Worm (Caenorhabditis elegans) whole organism, late embryonic: Measurements from ENCODE around the gene col-165.

Experiments used
- C08G9.2 ChIP-seq: sonication (generic microtip); optimal IDR thresholded peaks from 2 replicates; lab custom pipeline; 2016; ENCODE audit warnings: mild to moderate bottlenecking, missing genetic modification characterization, moderate library complexity, missing compliant biosample characterization
- K02D7.2 ChIP-seq: sonication (generic microtip); optimal IDR thresholded peaks from 2 replicates; lab custom pipeline; 2017; ENCODE audit warnings: mild to moderate bottlenecking, missing genetic modification characterization, missing compliant biosample characterization
- K09A11.1 ChIP-seq: sonication (generic microtip); optimal IDR thresholded peaks from 2 replicates; lab custom pipeline; 2017; ENCODE audit warnings: antibody characterized with exemption, mild to moderate bottlenecking, missing genetic modification characterization, missing compliant biosample characterization; ENCODE audit not compliant: insufficient read depth
- Y22D7AL.16 ChIP-seq: sonication (generic microtip); optimal IDR thresholded peaks from 2 replicates; lab custom pipeline; 2016; ENCODE audit warnings: missing genetic modification characterization, missing compliant biosample characterization
- ama-1 ChIP-seq: fragments of 150-350 bp; optimal IDR thresholded peaks from 2 replicates; lab custom pipeline; 2014
- ceh-14 ChIP-seq: sonication (generic microtip); optimal IDR thresholded peaks from 2 replicates; lab custom pipeline; 2016; ENCODE audit warnings: missing genotype, missing genetic modification characterization, missing compliant biosample characterization
- ceh-18 ChIP-seq: sonication (generic microtip); optimal IDR thresholded peaks from 2 replicates; lab custom pipeline; 2016; ENCODE audit warnings: missing genetic modification characterization, missing compliant biosample characterization
- ceh-2 ChIP-seq: sonication (generic microtip); optimal IDR thresholded peaks from 2 replicates; lab custom pipeline; 2016; ENCODE audit warnings: missing genotype, missing genetic modification characterization, missing compliant biosample characterization
- ceh-24 ChIP-seq: sonication (generic microtip); optimal IDR thresholded peaks from 2 replicates; lab custom pipeline; 2016; ENCODE audit warnings: mild to moderate bottlenecking, missing genetic modification characterization, missing compliant biosample characterization
- ceh-34 ChIP-seq: sonication (generic microtip); optimal IDR thresholded peaks from 2 replicates; lab custom pipeline; 2016; ENCODE audit warnings: mild to moderate bottlenecking, missing genetic modification characterization, missing compliant biosample characterization
- ceh-45 ChIP-seq: fragments of 200-800 bp; sonication (Bioruptor generic); IDR thresholded peaks from 2 replicates; pipeline ENCODE4 v1.3.6; 2022; ENCODE audit warnings: missing genetic modification reagents, missing genetic modification characterization, missing compliant biosample characterization
- ceh-48 ChIP-seq: sonication (generic microtip); optimal IDR thresholded peaks from 2 replicates; lab custom pipeline; 2016; ENCODE audit warnings: missing genetic modification characterization, inconsistent platforms, missing compliant biosample characterization
- dmd-4 ChIP-seq: sonication (generic microtip); optimal IDR thresholded peaks from 2 replicates; lab custom pipeline; 2016; ENCODE audit warnings: borderline replicate concordance, missing genetic modification characterization, missing compliant biosample characterization
- dve-1 ChIP-seq: sonication (generic microtip); optimal IDR thresholded peaks from 2 replicates; lab custom pipeline; 2017; ENCODE audit warnings: antibody characterized with exemption, mild to moderate bottlenecking, missing genetic modification characterization, missing compliant biosample characterization
- elt-2 ChIP-seq: sonication (generic microtip); optimal IDR thresholded peaks from 2 replicates; lab custom pipeline; 2016; ENCODE audit warnings: missing genetic modification reagents, missing genetic modification characterization, missing compliant biosample characterization
- eyg-1 ChIP-seq: sonication (generic microtip); optimal IDR thresholded peaks from 2 replicates; lab custom pipeline; 2016; ENCODE audit warnings: missing genotype, missing genetic modification characterization, missing compliant biosample characterization
- fax-1 ChIP-seq: sonication (generic microtip); optimal IDR thresholded peaks from 2 replicates; lab custom pipeline; 2016; ENCODE audit warnings: missing genotype, missing genetic modification characterization, missing compliant biosample characterization
- fkh-10 ChIP-seq: fragments of 150-350 bp; optimal IDR thresholded peaks from 2 replicates; lab custom pipeline; 2014; ENCODE audit warnings: missing biosample characterization, missing genetic modification reagents, missing genetic modification characterization
- fkh-6 ChIP-seq: sonication (generic microtip); optimal IDR thresholded peaks from 2 replicates; lab custom pipeline; 2016; ENCODE audit warnings: missing genetic modification characterization, missing compliant biosample characterization
- gmeb-2 ChIP-seq: sonication (generic microtip); optimal IDR thresholded peaks from 2 replicates; lab custom pipeline; 2016; ENCODE audit warnings: missing genetic modification characterization, inconsistent platforms, missing compliant biosample characterization
- hlh-15 ChIP-seq: sonication (generic microtip); optimal IDR thresholded peaks from 2 replicates; lab custom pipeline; 2016; ENCODE audit warnings: missing genetic modification characterization, missing compliant biosample characterization
- lin-11 ChIP-seq: fragments of 200-800 bp; sonication (Bioruptor generic); optimal IDR thresholded peaks from 2 replicates; lab custom pipeline; 2018; ENCODE audit warnings: mild to moderate bottlenecking, missing genetic modification characterization, missing compliant biosample characterization
- madf-2 ChIP-seq: sonication (generic microtip); optimal IDR thresholded peaks from 2 replicates; lab custom pipeline; 2017; ENCODE audit warnings: missing genetic modification characterization, missing compliant biosample characterization
- npax-4 ChIP-seq: sonication (generic microtip); optimal IDR thresholded peaks from 2 replicates; lab custom pipeline; 2016; ENCODE audit warnings: missing genetic modification characterization, missing compliant biosample characterization
- odd-2 ChIP-seq: sonication (generic microtip); optimal IDR thresholded peaks from 2 replicates; lab custom pipeline; 2017; ENCODE audit warnings: antibody characterized with exemption, mild to moderate bottlenecking, missing genetic modification characterization, missing compliant biosample characterization
- pag-3 ChIP-seq: sonication (generic microtip); optimal IDR thresholded peaks from 2 replicates; lab custom pipeline; 2016; ENCODE audit warnings: missing compliant biosample characterization, missing genetic modification characterization, borderline replicate concordance
- pha-4 ChIP-seq: fragments of 150-350 bp; optimal IDR thresholded peaks from 2 replicates; lab custom pipeline; 2018; ENCODE audit warnings: missing biosample characterization, missing genetic modification reagents, missing genetic modification characterization
- ref-2 ChIP-seq: sonication (generic microtip); optimal IDR thresholded peaks from 2 replicates; lab custom pipeline; 2016; ENCODE audit warnings: missing genetic modification characterization, missing compliant biosample characterization
- rnt-1 ChIP-seq: sonication (generic microtip); optimal IDR thresholded peaks from 2 replicates; lab custom pipeline; 2016; ENCODE audit warnings: missing genetic modification characterization, missing compliant biosample characterization
- syd-9 ChIP-seq: sonication (generic microtip); optimal IDR thresholded peaks from 2 replicates; lab custom pipeline; 2016; ENCODE audit warnings: mild to moderate bottlenecking, missing genetic modification characterization, moderate library complexity, missing compliant biosample characterization
- tbx-7 ChIP-seq: sonication (generic microtip); optimal IDR thresholded peaks from 2 replicates; lab custom pipeline; 2016; ENCODE audit warnings: missing genotype, missing genetic modification characterization, missing compliant biosample characterization
- unc-3 ChIP-seq, 2 experiments: fragments of 200-800 bp in 1 of 2; sonication (Bioruptor generic) in 1 of 2; sonication (generic microtip) in 1 of 2; conservative IDR thresholded peaks in 1 of 2; optimal IDR thresholded peaks in 1 of 2; 2 replicates each; pipeline versions ENCODE4 v1.3.6 to Lab custom; 2016 to 2022; ENCODE audit warnings: missing compliant biosample characterization in 2 of 2, missing genetic modification characterization in 2 of 2, missing genetic modification reagents in 1 of 2
- unc-42 ChIP-seq: sonication (generic microtip); optimal IDR thresholded peaks from 2 replicates; lab custom pipeline; 2016; ENCODE audit warnings: missing genotype, missing genetic modification characterization, missing compliant biosample characterization
- ztf-16 ChIP-seq: sonication (generic microtip); optimal IDR thresholded peaks from 2 replicates; lab custom pipeline; 2017; ENCODE audit warnings: missing genetic modification characterization, missing compliant biosample characterization

Gene col-165

DNA sequence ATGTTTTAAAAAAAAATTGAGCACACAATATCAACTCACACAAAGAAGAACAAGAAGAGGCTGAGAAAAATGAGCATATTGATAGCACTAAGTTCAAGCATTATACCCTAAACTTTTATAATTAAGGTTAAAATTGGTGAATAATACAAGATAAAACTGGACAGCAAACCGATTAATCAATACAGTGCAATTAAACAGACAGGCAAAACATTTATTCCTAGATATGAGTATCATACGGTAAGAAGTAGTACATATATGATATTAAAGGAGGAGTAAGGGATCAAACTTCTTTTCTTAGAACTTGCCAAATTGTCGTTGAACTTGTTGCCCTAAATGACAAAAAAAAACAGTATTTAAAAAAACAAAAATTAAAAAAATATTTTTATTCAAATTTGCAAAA, 18.6 kb downstream of the col-165 start, which contains the start of gene R160.14:
R160.14 (minus strand) TSS at position 101 of the 400 bp plus-strand sequence.
- TF ChIP-seq odd-2 (tag; lab: Kevin White, UChicago) = no peak
- TF ChIP-seq ceh-14 (tag; lab: Kevin White, UChicago) = no peak
- TF ChIP-seq unc-3 (GFP tag; conservative IDR thresholded peaks at IDR 0.05; lab: Robert Waterston, UW) = no peak
- no peak for TF ChIP-seq unc-3 (tag; optimal IDR thresholded peaks at IDR 0.05; lab: Kevin White, UChicago)
- no peak for TF ChIP-seq elt-2 (tag; lab: Kevin White, UChicago)
- TF ChIP-seq rnt-1 (tag; lab: Kevin White, UChicago) = no peak
- no peak for TF ChIP-seq ceh-2 (tag; lab: Kevin White, UChicago)
- TF ChIP-seq K09A11.1 (tag; lab: Kevin White, UChicago) = no peak
- TF ChIP-seq syd-9 = no peak

DNA sequence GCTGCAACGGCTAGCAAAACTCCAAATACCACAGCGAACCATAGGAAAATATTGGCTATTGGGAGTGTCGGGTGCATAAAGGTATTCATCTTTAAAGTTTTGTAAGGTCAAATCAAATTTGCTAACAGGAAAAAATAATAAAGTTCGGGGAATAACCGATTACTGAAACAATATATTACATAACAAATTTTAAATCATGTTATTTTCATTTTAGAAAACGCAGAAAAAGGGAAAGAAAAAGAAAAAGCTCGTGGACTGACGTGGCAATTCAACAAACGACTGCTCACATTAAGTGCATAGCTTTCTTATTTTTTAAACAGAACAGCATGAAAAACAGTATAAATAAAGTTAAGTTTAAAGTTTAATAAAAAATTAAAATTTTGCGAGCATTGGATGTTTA, 19.7 kb downstream of the col-165 start, which contains the start of gene R160.6:
R160.6 (minus strand) TSS at position 101 of the 400 bp plus-strand sequence.
- TF ChIP-seq elt-2 (tag; lab: Kevin White, UChicago) (no peak), fkh-6 (no peak), C08G9.2 (tag; lab: Kevin White, UChicago) (no peak), tbx-7 (tag; lab: Kevin White, UChicago) (no peak), dve-1 (no peak), madf-2 (no peak)
- TF ChIP-seq, all 69 proteins: peak for 0

DNA sequence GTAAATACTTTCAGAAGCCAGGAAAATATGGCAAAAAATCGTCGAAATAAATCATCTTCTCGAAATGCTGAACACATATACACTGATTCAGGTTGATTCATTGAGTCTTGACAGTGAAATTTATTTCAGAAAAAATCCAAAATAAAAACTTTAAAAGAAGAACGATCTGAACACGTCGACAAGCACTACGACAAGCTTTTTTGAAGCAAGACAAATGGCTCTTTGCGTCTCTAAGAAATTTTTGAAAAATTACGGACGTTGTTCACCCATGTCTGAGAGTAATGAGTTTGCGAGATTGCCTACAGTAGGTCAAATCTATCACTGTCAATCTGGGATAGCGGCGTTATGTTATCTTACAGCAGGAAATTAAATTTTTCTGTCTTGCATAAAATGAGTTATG, 23.4 kb downstream of the col-165 start, which contains the start of gene R160.2:
R160.2 (minus strand) TSS at position 101 of the 400 bp plus-strand sequence.
- no peak for TF ChIP-seq ceh-14 (tag; lab: Kevin White, UChicago)
- TF ChIP-seq unc-3 (GFP tag; conservative IDR thresholded peaks at IDR 0.05; lab: Robert Waterston, UW) = no peak
- no peak for TF ChIP-seq unc-3 (tag; optimal IDR thresholded peaks at IDR 0.05; lab: Kevin White, UChicago)
- no peak for TF ChIP-seq fkh-6
- TF ChIP-seq K09A11.1 (tag; lab: Kevin White, UChicago) = no peak
- TF ChIP-seq pag-3 (tag; lab: Kevin White, UChicago) = no peak
- no peak for TF ChIP-seq K02D7.2 (tag; lab: Kevin White, UChicago)
- TF ChIP-seq ref-2 (tag; lab: Kevin White, UChicago) = no peak
- no peak for TF ChIP-seq eyg-1 (tag; lab: Kevin White, UChicago)
- TF ChIP-seq fkh-10 (GFP tag; lab: Kevin White, UChicago) = no peak
- TF ChIP-seq Y22D7AL.16 = no peak
- TF ChIP-seq dve-1 = no peak
- TF ChIP-seq ceh-18 (tag; lab: Kevin White, UChicago) = no peak
- no peak for TF ChIP-seq pha-4
- no peak for TF ChIP-seq C08G9.2 (tag; lab: Kevin White, UChicago)
- no peak for TF ChIP-seq hlh-15 (tag; lab: Kevin White, UChicago)
- no peak for TF ChIP-seq ceh-48 (tag; lab: Kevin White, UChicago)
- no peak for TF ChIP-seq ceh-24 (tag; lab: Kevin White, UChicago)
- no peak for TF ChIP-seq ama-1

- TF ChIP-seq pha-4 (no peak), ztf-16 (tag; lab: Kevin White, UChicago) (no peak), unc-42 (tag; lab: Kevin White, UChicago) (no peak), ceh-48 (tag; lab: Kevin White, UChicago) (no peak)
Measured at ce11 chrX:4377689-4378088, 24.3 kb downstream of the col-165 start, which contains the start of gene R160.12. TSS of gene R160.12 (minus strand) at chrX:4377789.

DNA sequence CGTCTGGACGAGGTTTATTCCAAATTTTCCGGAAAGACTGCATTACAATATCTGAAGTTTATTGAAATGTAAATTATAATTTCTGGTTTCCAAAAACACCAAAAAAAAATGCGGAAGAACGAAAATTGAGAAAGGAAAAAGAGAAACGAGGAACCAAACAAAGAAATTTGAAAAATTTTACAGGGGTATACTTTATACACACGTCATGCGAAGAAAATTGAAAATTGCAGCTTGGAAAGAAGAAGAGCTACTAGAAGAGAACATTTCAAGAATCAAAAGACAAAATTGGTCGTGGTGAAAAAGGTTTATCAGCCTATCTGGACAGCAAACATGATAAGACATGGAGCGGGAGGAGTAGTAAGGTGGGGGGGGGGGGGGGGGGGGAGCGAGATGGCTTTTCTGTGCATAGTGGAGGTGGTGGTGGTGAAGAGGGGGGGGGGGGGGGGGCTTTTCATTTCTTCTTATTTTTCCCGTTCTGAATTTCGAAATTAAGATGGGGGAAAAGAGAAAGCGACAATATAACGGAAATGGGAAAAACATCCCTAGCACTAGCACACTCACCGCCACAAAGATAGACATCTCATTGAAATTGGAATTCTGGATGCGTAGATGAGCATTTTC, 30.0 kb downstream of the col-165 start, which contains the start of gene lst-2:
lst-2 (minus strand) TSS at position 51 of the 621 bp plus-strand sequence.
- TF ChIP-seq fkh-6 = no peak
- no peak for TF ChIP-seq ztf-16 (tag; lab: Kevin White, UChicago)
- TF ChIP-seq ceh-24 (tag; lab: Kevin White, UChicago) = no peak

DNA sequence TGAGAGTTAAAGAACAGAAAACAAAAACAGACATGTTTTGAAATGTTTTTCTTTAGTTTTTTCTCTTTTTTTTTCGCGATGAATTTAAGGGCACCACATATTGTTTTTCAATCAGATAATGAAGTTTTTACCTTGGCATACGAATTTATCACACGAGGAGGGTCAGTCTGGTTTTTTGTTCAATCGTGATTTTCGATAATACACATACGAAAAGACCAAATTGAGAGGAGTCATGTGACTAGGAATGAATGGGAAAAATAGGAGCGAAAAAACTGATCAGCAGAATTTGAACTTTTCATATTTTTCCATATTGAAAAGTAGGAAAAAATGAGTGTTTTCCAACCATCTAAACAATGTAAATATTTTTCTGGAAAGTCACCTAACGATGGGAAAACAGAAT, 33.1 kb downstream of the col-165 start:
- TF ChIP-seq Y22D7AL.16 = no peak
- no peak for TF ChIP-seq gmeb-2 (tag; lab: Kevin White, UChicago)
- TF ChIP-seq hlh-15 (tag; lab: Kevin White, UChicago) = no peak
- no peak for TF ChIP-seq fax-1 (tag; lab: Kevin White, UChicago)
- no peak for TF ChIP-seq syd-9
- TF ChIP-seq ceh-34 (tag; lab: Kevin White, UChicago) = no peak
- TF ChIP-seq dmd-4 (tag; lab: Kevin White, UChicago) = no peak
- TF ChIP-seq ceh-18 (tag; lab: Kevin White, UChicago) = no peak
- TF ChIP-seq lin-11 (tag; lab: Kevin White, UChicago) = no peak
- TF ChIP-seq elt-2 (tag; lab: Kevin White, UChicago) = no peak
- no peak for TF ChIP-seq eyg-1 (tag; lab: Kevin White, UChicago)
- TF ChIP-seq C08G9.2 (tag; lab: Kevin White, UChicago) = no peak
- TF ChIP-seq ceh-45 = no peak
- TF ChIP-seq npax-4 (tag; lab: Kevin White, UChicago) = no peak
